Worm (Caenorhabditis elegans) whole organism, L4/young adult: Measurements from ENCODE around the gene T11G6.3.

Experiments
- W03F9.2 ChIP-seq: fragments of 150-350 bp; optimal IDR thresholded peaks from 2 replicates; lab custom pipeline; 2014; ENCODE audit warnings: missing biosample characterization, missing genetic modification characterization
- dao-5 ChIP-seq: sonication (generic microtip); optimal IDR thresholded peaks from 2 replicates; lab custom pipeline; 2016; ENCODE audit warnings: missing genotype, missing genetic modification characterization, moderate library complexity, missing compliant biosample characterization
- him-1 ChIP-seq: sonication (generic microtip); optimal IDR thresholded peaks from 2 replicates; lab custom pipeline; 2016; ENCODE audit warnings: missing genotype, missing genetic modification reagents, missing genetic modification characterization, missing compliant biosample characterization

ce11 chrIV:10904282-10904681, 49.2 kb upstream of the T11G6.3 start, which contains the start of gene ZK596.3:
- TF ChIP-seq him-1 (tag; lab: Kevin White, UChicago) (no peak), dao-5 (tag; lab: Kevin White, UChicago) (no peak), W03F9.2 (tag; lab: Kevin White, UChicago) (no peak)
